Worm (Caenorhabditis elegans) whole organism, L1 larva: Measurements from ENCODE around the gene aqp-3.

Experiments used
- ces-1 ChIP-seq: fragments of 150-350 bp; optimal IDR thresholded peaks from 2 replicates; lab custom pipeline; 2014; ENCODE audit warnings: missing biosample characterization, missing genetic modification reagents, missing genetic modification characterization
- elt-2 ChIP-seq: sonication (generic microtip); optimal IDR thresholded peaks from 2 replicates; lab custom pipeline; 2016; ENCODE audit warnings: missing genetic modification characterization, mild to moderate bottlenecking, inconsistent platforms, missing compliant biosample characterization, missing genetic modification reagents
- jun-1 ChIP-seq: fragments of 150-350 bp; optimal IDR thresholded peaks from 2 replicates; lab custom pipeline; 2014; ENCODE audit warnings: missing biosample characterization, missing genetic modification reagents, missing genetic modification characterization
- mef-2 ChIP-seq: fragments of 150-350 bp; optimal IDR thresholded peaks from 2 replicates; lab custom pipeline; 2014; ENCODE audit warnings: missing biosample characterization, missing genetic modification characterization
- nhr-237 ChIP-seq: fragments of 150-350 bp; optimal IDR thresholded peaks from 2 replicates; lab custom pipeline; 2014; ENCODE audit warnings: missing biosample characterization, missing genetic modification characterization
- unc-62 ChIP-seq: fragments of 150-350 bp; optimal IDR thresholded peaks from 2 replicates; lab custom pipeline; 2014; ENCODE audit warnings: missing biosample characterization, missing genetic modification reagents, missing genetic modification characterization

ce11 chrIV:10935336-10935735 is 30.9 kb downstream of the aqp-3 start:
- peak; percentile 57 for TF ChIP-seq nhr-237 (tag; lab: Kevin White, UChicago)
- TF ChIP-seq unc-62 (GFP tag; lab: Kevin White, UChicago): no peak
- TF ChIP-seq jun-1 (tag; lab: Kevin White, UChicago): peak; percentile 87
- TF ChIP-seq mef-2 (tag; lab: Kevin White, UChicago): peak; percentile 85
- TF ChIP-seq ces-1 (GFP tag; lab: Kevin White, UChicago): no peak
- peak; percentile 50 for TF ChIP-seq elt-2 (tag; lab: Kevin White, UChicago)
